Fruit fly (Drosophila melanogaster) whole organism, prepupa: ENCODE measurements around the gene CG17129.

Experiments
- Blimp-1 ChIP-seq: fragments of 200-800 bp; sonication (Bioruptor generic); optimal IDR thresholded peaks from 3 replicates; lab custom pipeline; 2017; ENCODE audit warnings: missing biosample characterization, missing genetic modification characterization, mild to moderate bottlenecking, moderate library complexity, missing genetic modification reagents
- CG10631 ChIP-seq: fragments of 200-800 bp; sonication (Bioruptor generic); optimal IDR thresholded peaks from 2 replicates; lab custom pipeline; 2016; ENCODE audit warnings: missing biosample characterization, missing genetic modification characterization
- CG10669 ChIP-seq: fragments of 200-800 bp; sonication (Bioruptor generic); optimal IDR thresholded peaks from 3 replicates; lab custom pipeline; 2018; ENCODE audit warnings: missing biosample characterization, mild to moderate bottlenecking, missing genetic modification characterization, moderate library complexity
- CG11294 ChIP-seq: fragments of 200-800 bp; sonication (Bioruptor generic); IDR thresholded peaks from 2 replicates; pipeline ENCODE4 v1.3.6; 2022; ENCODE audit warnings: missing biosample characterization, missing genetic modification characterization
- CG11762 ChIP-seq: fragments of 200-800 bp; sonication (Bioruptor generic); optimal IDR thresholded peaks from 3 replicates; lab custom pipeline; 2016; ENCODE audit warnings: missing biosample characterization, missing genetic modification characterization; ENCODE audit not compliant: insufficient read depth
- CG11902 ChIP-seq: fragments of 200-800 bp; sonication (Bioruptor generic); optimal IDR thresholded peaks from 3 replicates; lab custom pipeline; 2016; ENCODE audit warnings: missing biosample characterization, missing genetic modification characterization
- CG15336 ChIP-seq: fragments of 200-800 bp; sonication (Bioruptor generic); IDR thresholded peaks from 2 replicates; pipeline ENCODE4 v1.3.6; 2022; ENCODE audit warnings: missing biosample characterization, missing genetic modification characterization
- CG1621 ChIP-seq: fragments of 200-800 bp; sonication (Bioruptor generic); optimal IDR thresholded peaks from 3 replicates; lab custom pipeline; 2018; ENCODE audit warnings: missing biosample characterization, mild to moderate bottlenecking, missing genetic modification characterization
- CG3032 ChIP-seq: fragments of 200-800 bp; optimal IDR thresholded peaks from 2 replicates; lab custom pipeline; 2019; ENCODE audit warnings: missing biosample characterization, mild to moderate bottlenecking, missing genetic modification characterization, moderate library complexity
- CG31627 ChIP-seq: fragments of 200-800 bp; sonication (Bioruptor generic); optimal IDR thresholded peaks from 3 replicates; lab custom pipeline; 2016; ENCODE audit warnings: missing biosample characterization, missing genetic modification characterization
- CG32006 ChIP-seq: fragments of 200-800 bp; sonication (Bioruptor generic); optimal IDR thresholded peaks from 3 replicates; lab custom pipeline; 2017; ENCODE audit warnings: missing biosample characterization, mild to moderate bottlenecking, missing genetic modification characterization
- CG3919 ChIP-seq: fragments of 200-800 bp; sonication (Bioruptor generic); optimal IDR thresholded peaks from 3 replicates; lab custom pipeline; 2016; ENCODE audit warnings: missing biosample characterization, missing genetic modification characterization
- CG6163 ChIP-seq: fragments of 200-800 bp; sonication (Bioruptor generic); IDR thresholded peaks from 3 replicates; pipeline ENCODE4 v1.3.6; 2022; ENCODE audit warnings: missing biosample characterization, missing genetic modification characterization
- CG6792 ChIP-seq: fragments of 200-800 bp; sonication (Bioruptor generic); optimal IDR thresholded peaks from 3 replicates; lab custom pipeline; 2016; ENCODE audit warnings: missing biosample characterization, missing genetic modification characterization
- CG6808 ChIP-seq: fragments of 200-800 bp; sonication (Bioruptor generic); optimal IDR thresholded peaks from 3 replicates; lab custom pipeline; 2017; ENCODE audit warnings: missing biosample characterization, missing genetic modification characterization, mild to moderate bottlenecking, moderate library complexity, missing genetic modification reagents
- CG6854 ChIP-seq: fragments of 200-800 bp; sonication (Bioruptor generic); optimal IDR thresholded peaks from 2 replicates; lab custom pipeline; 2017; ENCODE audit warnings: missing biosample characterization, mild to moderate bottlenecking, missing genetic modification characterization
- CG7368 ChIP-seq: fragments of 200-800 bp; sonication (Bioruptor generic); optimal IDR thresholded peaks from 3 replicates; lab custom pipeline; 2016; ENCODE audit warnings: missing biosample characterization, missing genetic modification characterization
- CG8119 ChIP-seq: fragments of 200-800 bp; sonication (Bioruptor generic); IDR thresholded peaks from 3 replicates; pipeline ENCODE4 v1.3.6; 2022; ENCODE audit warnings: missing biosample characterization, missing genetic modification characterization
- CG8632 ChIP-seq: fragments of 200-800 bp; sonication (Bioruptor generic); optimal IDR thresholded peaks from 3 replicates; lab custom pipeline; 2016; ENCODE audit warnings: missing biosample characterization, missing genetic modification characterization
- CG9139 ChIP-seq: fragments of 200-800 bp; sonication (Bioruptor generic); optimal IDR thresholded peaks from 3 replicates; lab custom pipeline; 2017; ENCODE audit warnings: missing biosample characterization, mild to moderate bottlenecking, missing genetic modification characterization
- Eip78C ChIP-seq: fragments of 200-800 bp; sonication (Bioruptor generic); peaks from one replicate; lab custom pipeline; 2016; ENCODE audit warnings: missing biosample characterization, missing genetic modification characterization
- Ets21C ChIP-seq: fragments of 200-800 bp; sonication (Bioruptor generic); optimal IDR thresholded peaks from 3 replicates; lab custom pipeline; 2016; ENCODE audit warnings: missing biosample characterization, missing genetic modification characterization
- Ets96B ChIP-seq: fragments of 200-800 bp; optimal IDR thresholded peaks from 2 replicates; lab custom pipeline; 2019; ENCODE audit warnings: missing biosample characterization, mild to moderate bottlenecking, missing genetic modification characterization, moderate library complexity
- Gug ChIP-seq: fragments of 200-800 bp; sonication (Bioruptor generic); IDR thresholded peaks from 2 replicates; pipeline ENCODE4 v1.3.6; 2022; ENCODE audit warnings: missing biosample characterization, missing genetic modification characterization
- Hr38 ChIP-seq: sonication (Bioruptor generic); optimal IDR thresholded peaks from 2 replicates; lab custom pipeline; 2016; ENCODE audit warnings: missing biosample characterization, missing genetic modification characterization
- Hr39 ChIP-seq: fragments of 200-800 bp; sonication (Bioruptor generic); optimal IDR thresholded peaks from 2 replicates; lab custom pipeline; 2016; ENCODE audit warnings: missing biosample characterization, missing genetic modification characterization
- Hr4 ChIP-seq: fragments of 200-800 bp; sonication (Bioruptor generic); optimal IDR thresholded peaks from 3 replicates; lab custom pipeline; 2016; ENCODE audit warnings: missing biosample characterization, missing genetic modification characterization
- Lpt ChIP-seq: fragments of 200-800 bp; sonication (Bioruptor generic); optimal IDR thresholded peaks from 3 replicates; lab custom pipeline; 2016; ENCODE audit warnings: missing biosample characterization, missing genetic modification characterization
- Met ChIP-seq: fragments of 200-800 bp; sonication (Bioruptor generic); optimal IDR thresholded peaks from 3 replicates; lab custom pipeline; 2016; ENCODE audit warnings: missing biosample characterization, missing genetic modification characterization
- OdsH ChIP-seq: fragments of 200-800 bp; sonication (Bioruptor generic); optimal IDR thresholded peaks from 3 replicates; lab custom pipeline; 2016; ENCODE audit warnings: missing biosample characterization, missing genetic modification characterization
- Smox ChIP-seq: fragments of 200-800 bp; sonication (Bioruptor generic); optimal IDR thresholded peaks from 3 replicates; lab custom pipeline; 2016; ENCODE audit warnings: missing biosample characterization, missing genetic modification characterization
- Sox14 ChIP-seq: fragments of 200-800 bp; sonication (Bioruptor generic); optimal IDR thresholded peaks from 3 replicates; lab custom pipeline; 2016; ENCODE audit warnings: missing biosample characterization, missing genetic modification characterization
- Sox15 ChIP-seq: fragments of 200-800 bp; sonication (Bioruptor generic); optimal IDR thresholded peaks from 3 replicates; lab custom pipeline; 2016; ENCODE audit warnings: missing biosample characterization, missing genetic modification characterization
- achi ChIP-seq: fragments of 200-800 bp; sonication (Bioruptor generic); optimal IDR thresholded peaks from 3 replicates; lab custom pipeline; 2016; ENCODE audit warnings: missing biosample characterization, missing genetic modification characterization
- acj6 ChIP-seq: fragments of 200-800 bp; sonication (Bioruptor generic); optimal IDR thresholded peaks from 3 replicates; lab custom pipeline; 2016; ENCODE audit warnings: missing biosample characterization, missing genetic modification characterization
- cyc ChIP-seq: fragments of 200-800 bp; sonication (Bioruptor generic); optimal IDR thresholded peaks from 3 replicates; lab custom pipeline; 2016; ENCODE audit warnings: missing biosample characterization, missing genetic modification characterization
- dac ChIP-seq: fragments of 200-800 bp; sonication (Bioruptor generic); optimal IDR thresholded peaks from 2 replicates; lab custom pipeline; 2017; ENCODE audit warnings: missing biosample characterization, mild to moderate bottlenecking, missing genetic modification characterization
- eg ChIP-seq: fragments of 200-800 bp; sonication (Bioruptor generic); IDR thresholded peaks from 3 replicates; pipeline ENCODE4 v1.3.6; 2022; ENCODE audit warnings: missing biosample characterization, missing genetic modification characterization
- esn ChIP-seq: fragments of 200-800 bp; sonication (Bioruptor generic); optimal IDR thresholded peaks from 2 replicates; lab custom pipeline; 2016; ENCODE audit warnings: missing biosample characterization, mild to moderate bottlenecking, missing genetic modification characterization, moderate library complexity
- fd59A ChIP-seq: fragments of 200-800 bp; sonication (Bioruptor generic); optimal IDR thresholded peaks from 2 replicates; lab custom pipeline; 2017; ENCODE audit warnings: missing biosample characterization, mild to moderate bottlenecking, missing genetic modification characterization, missing genetic modification reagents
- fd85E ChIP-seq: fragments of 200-800 bp; sonication (Bioruptor generic); optimal IDR thresholded peaks from 3 replicates; lab custom pipeline; 2016; ENCODE audit warnings: missing biosample characterization, missing genetic modification characterization
- fkh ChIP-seq: fragments of 200-800 bp; sonication (Bioruptor generic); optimal IDR thresholded peaks from 3 replicates; lab custom pipeline; 2017; ENCODE audit warnings: missing biosample characterization, mild to moderate bottlenecking, missing genetic modification characterization, moderate library complexity
- pdm3 ChIP-seq: fragments of 200-800 bp; sonication (Bioruptor generic); optimal IDR thresholded peaks from 3 replicates; lab custom pipeline; 2016; ENCODE audit warnings: missing biosample characterization, missing genetic modification characterization
- salr ChIP-seq, 2 experiments: fragments of 200-800 bp; sonication (Bioruptor generic); optimal IDR thresholded peaks; 3 replicates each; lab custom pipeline; 2016 to 2018; ENCODE audit warnings: missing biosample characterization in 2 of 2, missing genetic modification characterization in 2 of 2, mild to moderate bottlenecking in 1 of 2
- spab ChIP-seq: fragments of 200-800 bp; sonication (Bioruptor generic); optimal IDR thresholded peaks from 2 replicates; lab custom pipeline; 2017; ENCODE audit warnings: missing biosample characterization, mild to moderate bottlenecking, missing genetic modification characterization, missing genetic modification reagents
- ss ChIP-seq, 2 experiments: fragments of 200-800 bp; sonication (Bioruptor generic); optimal IDR thresholded peaks; 2 replicates in 1 of 2; 3 replicates in 1 of 2; lab custom pipeline; 2017 to 2018; ENCODE audit warnings: mild to moderate bottlenecking in 2 of 2, missing biosample characterization in 2 of 2, missing genetic modification characterization in 2 of 2, moderate library complexity in 1 of 2
- svp ChIP-seq: fragments of 200-800 bp; sonication (Bioruptor generic); peaks from one replicate; lab custom pipeline; 2016; ENCODE audit warnings: missing biosample characterization, missing genetic modification characterization

The CG17129 gene

dm6 chr3L:707992-708489 lies 27.9 kb upstream of the CG17129 start, which contains the start of gene CG13895:
Gene CG13895 (minus strand): TSS chr3L:708205.
- no peak for TF ChIP-seq dac
- peak; percentile 21 to 26 for TF ChIP-seq ss (GFP tag; optimal IDR thresholded peaks at IDR 0.05; lab: Kevin White, UChicago)
- no peak for TF ChIP-seq OdsH (GFP tag; lab: Kevin White, UChicago)
- no peak for TF ChIP-seq Ets96B
- TF ChIP-seq CG9139 (GFP tag; lab: Kevin White, UChicago): no peak
- TF ChIP-seq Smox (GFP tag; lab: Kevin White, UChicago): no peak
- TF ChIP-seq Eip78C (GFP tag; lab: Kevin White, UChicago): peak; percentile 70
- TF ChIP-seq Gug (GFP tag; lab: Robert Waterston, UW): no peak
- TF ChIP-seq CG10631 (GFP tag; lab: Kevin White, UChicago): no peak
- peak; percentile 19 for TF ChIP-seq Met
- TF ChIP-seq CG11902 (GFP tag; lab: Kevin White, UChicago): no peak
- TF ChIP-seq CG6163 (GFP tag; lab: Robert Waterston, UW): no peak
- TF ChIP-seq acj6 (GFP tag; lab: Kevin White, UChicago): no peak
- TF ChIP-seq Sox15 (GFP tag; lab: Kevin White, UChicago): no peak
- TF ChIP-seq Sox14 (GFP tag; lab: Kevin White, UChicago): no peak
- no peak for TF ChIP-seq CG3919 (GFP tag; lab: Kevin White, UChicago)
- peak; percentile 45 for TF ChIP-seq CG6808 (GFP tag; lab: Kevin White, UChicago)
- peak; percentile 79 for TF ChIP-seq CG1621
- TF ChIP-seq CG8119 (GFP tag; lab: Robert Waterston, UW): peak; percentile 20; the same call in 1 of the 3 replicates
- no peak for TF ChIP-seq CG32006
- no peak for TF ChIP-seq CG6792 (GFP tag; lab: Kevin White, UChicago)
- no peak for TF ChIP-seq CG7368 (GFP tag; lab: Kevin White, UChicago)
- no peak for TF ChIP-seq esn (GFP tag; lab: Kevin White, UChicago)
- TF ChIP-seq cyc (GFP tag; lab: Kevin White, UChicago): no peak
- no peak for TF ChIP-seq Hr38 (GFP tag; lab: Kevin White, UChicago)
- no peak for TF ChIP-seq Ets21C (GFP tag; lab: Kevin White, UChicago)
- TF ChIP-seq fd59A: no peak
- peak; percentile 42; the same call in 1 of the 3 replicates for TF ChIP-seq eg (GFP tag; lab: Robert Waterston, UW)
- no peak for TF ChIP-seq CG31627
- no peak for TF ChIP-seq achi (GFP tag; lab: Kevin White, UChicago)
- peak; percentile 37 for TF ChIP-seq CG6854
- no peak for TF ChIP-seq CG11762
- peak; percentile 39 for TF ChIP-seq fkh (GFP tag; lab: Kevin White, UChicago)
- no peak for TF ChIP-seq CG11294 (GFP tag; lab: Robert Waterston, UW)

dm6 chr3L:704661-705543 lies 24.8 kb upstream of the CG17129 start:
- TF ChIP-seq Hr4 (GFP tag; lab: Kevin White, UChicago) (peak; percentile 48), ss (GFP tag; optimal IDR thresholded peaks at IDR 0.05; lab: Kevin White, UChicago) (peak in 1 of 2 experiments; percentile 19), Lpt (no peak), Sox14 (GFP tag; lab: Kevin White, UChicago) (no peak), CG10669 (GFP tag; lab: Kevin White, UChicago) (peak; percentile 52), Hr39 (peak; percentile 4), CG3032 (tag; lab: Kevin White, UChicago) (peak; percentile 53), CG10631 (GFP tag; lab: Kevin White, UChicago) (peak; percentile 17), esn (GFP tag; lab: Kevin White, UChicago) (peak; percentile 35), Ets21C (GFP tag; lab: Kevin White, UChicago) (no peak), CG32006 (peak; percentile 50), CG6163 (GFP tag; lab: Robert Waterston, UW) (peak; percentile 63; the same call in 2 of the 3 replicates), eg (GFP tag; lab: Robert Waterston, UW) (peak; percentile 70; the same call in 2 of the 3 replicates), CG8632 (GFP tag; lab: Kevin White, UChicago) (peak; percentile 33), fd85E (GFP tag; lab: Kevin White, UChicago) (no peak), cyc (GFP tag; lab: Kevin White, UChicago) (peak; percentile 25), CG11762 (peak; percentile 17), svp (GFP tag; lab: Kevin White, UChicago) (peak; percentile 77), Blimp-1 (GFP tag; lab: Kevin White, UChicago) (no peak), CG11902 (GFP tag; lab: Kevin White, UChicago) (no peak), CG11294 (GFP tag; lab: Robert Waterston, UW) (peak; percentile 40; the same call in 1 of the 2 replicates), spab (peak; percentile 44), CG7368 (GFP tag; lab: Kevin White, UChicago) (peak; percentile 5), salr (GFP tag; optimal IDR thresholded peaks at IDR 0.05; lab: Kevin White, UChicago) (peak in 1 of 2 experiments; percentile 27), CG15336 (peak; percentile 55), pdm3 (GFP tag; lab: Kevin White, UChicago) (peak; percentile 30)
